Fruit fly (Drosophila melanogaster): ENCODE results near the gene AkhR.
A peak's percentile ranks its signal among the peaks of the same experiment; 100 is the strongest.

The AkhR gene

DNA sequence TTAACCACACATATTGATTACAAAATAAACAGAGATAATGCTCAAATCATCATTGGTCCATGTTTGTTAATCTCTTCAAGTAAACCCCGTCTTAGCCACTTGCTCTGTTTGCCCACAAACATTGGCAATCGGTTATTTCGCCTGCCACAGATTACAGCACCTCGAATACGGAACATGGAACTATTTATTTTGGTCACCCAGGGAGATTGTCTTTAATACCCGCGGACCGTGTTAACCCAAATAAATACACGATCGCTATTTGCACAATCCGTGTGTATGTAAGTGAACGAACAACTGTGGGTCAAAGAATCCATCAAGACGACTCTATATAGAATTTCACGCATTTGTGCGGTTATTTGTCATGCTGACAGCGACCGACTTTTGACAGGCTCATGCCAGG, 15.2 kb downstream of the AkhR start (continued):
- TF ChIP-seq CG31365 (tag; optimal IDR thresholded peaks at IDR 0.05), result no peak
- TF ChIP-seq wdn (GFP tag; IDR thresholded peaks at IDR 0.05), result no peak
- peak; percentile 34 for TF ChIP-seq Atf3 (GFP tag; optimal IDR thresholded peaks at IDR 0.05)
- no peak for TF ChIP-seq CG15601 (tag; optimal IDR thresholded peaks at IDR 0.05)
- TF ChIP-seq kah (GFP tag; optimal IDR thresholded peaks at IDR 0.05), result no peak
- TF ChIP-seq MTF-1 (GFP tag; optimal IDR thresholded peaks at IDR 0.05; ENCODE audit: borderline replicate concordance), result peak; percentile 36
- no peak for TF ChIP-seq nau (GFP tag; optimal IDR thresholded peaks at IDR 0.05)
- TF ChIP-seq CG2202 (tag; optimal IDR thresholded peaks at IDR 0.05), result peak; percentile 80
- no peak for TF ChIP-seq fu2 (GFP tag; optimal IDR thresholded peaks at IDR 0.05)
- TF ChIP-seq CG12104 (GFP tag; optimal IDR thresholded peaks at IDR 0.05), result no peak
- no peak for TF ChIP-seq CG17385 (GFP tag; optimal IDR thresholded peaks at IDR 0.05)
- TF ChIP-seq CG7963 (GFP tag; IDR thresholded peaks at IDR 0.05; ENCODE audit: partially characterized antibody), result no peak
- peak; percentile 71 for TF ChIP-seq CG8924 (tag; optimal IDR thresholded peaks at IDR 0.05)
- no peak for TF ChIP-seq H15 (GFP tag; IDR thresholded peaks at IDR 0.05)
- no peak for TF ChIP-seq CG6765 (GFP tag; optimal IDR thresholded peaks at IDR 0.05)
- no peak for TF ChIP-seq tin (GFP tag; optimal IDR thresholded peaks at IDR 0.05)
- TF ChIP-seq TFAM (GFP tag; optimal IDR thresholded peaks at IDR 0.05), result no peak
- no peak for TF ChIP-seq CG15073 (GFP tag; optimal IDR thresholded peaks at IDR 0.05)
- TF ChIP-seq Ravus (GFP tag; IDR thresholded peaks at IDR 0.05), result no peak
- no peak for TF ChIP-seq Gsc (GFP tag; IDR thresholded peaks at IDR 0.05)
- no peak for TF ChIP-seq pho (GFP tag; optimal IDR thresholded peaks at IDR 0.05)
- TF ChIP-seq ems (GFP tag; optimal IDR thresholded peaks at IDR 0.05), result no peak
- TF ChIP-seq HLH54F (GFP tag; optimal IDR thresholded peaks at IDR 0.05), result no peak
- no peak for TF ChIP-seq CG6175 (GFP tag; IDR thresholded peaks at IDR 0.05)
- TF ChIP-seq Hmx (GFP tag; optimal IDR thresholded peaks at IDR 0.05), result no peak
- no peak for TF ChIP-seq Sry-β (GFP tag; optimal IDR thresholded peaks at IDR 0.05)
- TF ChIP-seq CG17361 (GFP tag; IDR thresholded peaks at IDR 0.05), result no peak
- peak in 1 of 2 experiments; percentile 49 for TF ChIP-seq Pdp1 (GFP tag; optimal IDR thresholded peaks at IDR 0.05)
- TF ChIP-seq CG16815 (GFP tag; optimal IDR thresholded peaks at IDR 0.05), result no peak
- TF ChIP-seq lola (GFP tag; optimal IDR thresholded peaks at IDR 0.05), result peak in 1 of 3 experiments; percentile 70
- peak; percentile 37 for TF ChIP-seq CG13775 (GFP tag; optimal IDR thresholded peaks at IDR 0.05)
- TF ChIP-seq row (GFP tag; IDR thresholded peaks at IDR 0.05), result no peak
- TF ChIP-seq ase (GFP tag; IDR thresholded peaks at IDR 0.05), result no peak
- TF ChIP-seq CG18764 (GFP tag; optimal IDR thresholded peaks at IDR 0.05), result no peak
- TF ChIP-seq tll (GFP tag; optimal IDR thresholded peaks at IDR 0.05), result peak in 1 of 2 experiments; percentile 99
- TF ChIP-seq CG15269 (tag; optimal IDR thresholded peaks at IDR 0.05), result no peak
- TF ChIP-seq seq (GFP tag; IDR thresholded peaks at IDR 0.05), result no peak
- no peak for TF ChIP-seq Gug (GFP tag; IDR thresholded peaks at IDR 0.05)
- TF ChIP-seq en (GFP tag; optimal IDR thresholded peaks at IDR 0.05), result peak; percentile 30
- no peak for TF ChIP-seq Ada2b (GFP tag; IDR thresholded peaks at IDR 0.05)
- peak; percentile 48 for TF ChIP-seq her (GFP tag; optimal IDR thresholded peaks at IDR 0.05)
- no peak for TF ChIP-seq ERR (GFP tag; optimal IDR thresholded peaks at IDR 0.05)
- peak; percentile 11 for TF ChIP-seq CG7839 (tag; optimal IDR thresholded peaks at IDR 0.05)
- TF ChIP-seq CG13123 (GFP tag; optimal IDR thresholded peaks at IDR 0.05), result peak; percentile 33
- no peak for TF ChIP-seq CG7372 (GFP tag; IDR thresholded peaks at IDR 0.05)
- no peak for TF ChIP-seq dimm (GFP tag; IDR thresholded peaks at IDR 0.05)
- TF ChIP-seq Rx (GFP tag; IDR thresholded peaks at IDR 0.05), result no peak
- TF ChIP-seq Lpt (GFP tag; optimal IDR thresholded peaks at IDR 0.05), result no peak
- TF ChIP-seq bbx (GFP tag; IDR thresholded peaks at IDR 0.05; ENCODE audit: partially characterized antibody), result no peak
- no peak for TF ChIP-seq CG14050 (GFP tag; IDR thresholded peaks at IDR 0.05)
- no peak for TF ChIP-seq ash1 (GFP tag; optimal IDR thresholded peaks at IDR 0.05)

Measured in whole organism, embryonic.